Fruit fly (Drosophila melanogaster) whole organism, embryonic: ENCODE results near the gene CG14135.

Experiments
- CG10654 ChIP-seq: fragments of 200-800 bp; sonication (Bioruptor generic); optimal IDR thresholded peaks from 2 replicates; lab custom pipeline; 2016; ENCODE audit warnings: missing biosample characterization, missing genetic modification characterization
- CG11695 ChIP-seq: fragments of 200-800 bp; sonication (Bioruptor generic); IDR thresholded peaks from 3 replicates; pipeline ENCODE4 v1.3.6; 2022; ENCODE audit warnings: missing biosample characterization, missing genetic modification characterization
- CG13287 ChIP-seq: fragments of 200-800 bp; sonication (Bioruptor generic); IDR thresholded peaks from 2 replicates; pipeline ENCODE4 v1.3.6; 2022; ENCODE audit warnings: missing biosample characterization, missing genetic modification characterization; ENCODE audit not compliant: partially characterized antibody
- CG13424 ChIP-seq: fragments of 200-800 bp; sonication (Bioruptor generic); optimal IDR thresholded peaks from 2 replicates; lab custom pipeline; 2019; ENCODE audit warnings: missing biosample characterization, mild to moderate bottlenecking, missing genetic modification characterization, moderate library complexity
- CG13624 ChIP-seq: fragments of 200-800 bp; sonication (Bioruptor generic); optimal IDR thresholded peaks from 2 replicates; lab custom pipeline; 2016; ENCODE audit warnings: missing biosample characterization, missing genetic modification characterization
- CG14965 ChIP-seq: fragments of 200-800 bp; sonication (Bioruptor generic); optimal IDR thresholded peaks from 2 replicates; lab custom pipeline; 2016; ENCODE audit warnings: missing biosample characterization, missing genetic modification characterization, borderline replicate concordance
- CG15514 ChIP-seq: fragments of 200-800 bp; sonication (Bioruptor generic); optimal IDR thresholded peaks from 3 replicates; lab custom pipeline; 2017; ENCODE audit warnings: missing biosample characterization, missing genetic modification characterization, mild to moderate bottlenecking, moderate library complexity, missing genetic modification reagents
- CG16815 ChIP-seq: fragments of 200-800 bp; sonication (Bioruptor generic); optimal IDR thresholded peaks from 3 replicates; lab custom pipeline; 2017; ENCODE audit warnings: missing biosample characterization, mild to moderate bottlenecking, missing genetic modification characterization
- CG17328 ChIP-seq: fragments of 200-800 bp; sonication (Bioruptor generic); IDR thresholded peaks from 2 replicates; pipeline ENCODE4 v1.3.6; 2022; ENCODE audit warnings: missing biosample characterization, missing genetic modification characterization
- CG30020 ChIP-seq: fragments of 200-800 bp; optimal IDR thresholded peaks from 2 replicates; lab custom pipeline; 2019; ENCODE audit warnings: missing biosample characterization, mild to moderate bottlenecking, missing genetic modification characterization, moderate library complexity
- CG30431 ChIP-seq: fragments of 200-800 bp; sonication (Bioruptor generic); optimal IDR thresholded peaks from 2 replicates; lab custom pipeline; 2017; ENCODE audit warnings: missing biosample characterization, missing genetic modification characterization
- CG32532 ChIP-seq: fragments of 200-800 bp; sonication (Bioruptor generic); IDR thresholded peaks from 2 replicates; pipeline ENCODE4 v1.3.6; 2022; ENCODE audit warnings: missing biosample characterization, missing genetic modification characterization
- CG3847 ChIP-seq: fragments of 200-800 bp; sonication (Bioruptor generic); IDR thresholded peaks from 2 replicates; pipeline ENCODE4 v1.3.6; 2022; ENCODE audit warnings: missing biosample characterization, missing genetic modification characterization
- CG4730 ChIP-seq: fragments of 200-800 bp; sonication (Bioruptor generic); IDR thresholded peaks from 2 replicates; pipeline ENCODE4 v1.3.6; 2022; ENCODE audit warnings: missing biosample characterization, missing genetic modification characterization
- CG5953 ChIP-seq: fragments of 200-800 bp; sonication (Bioruptor generic); IDR thresholded peaks from 2 replicates; pipeline ENCODE4 v1.3.6; 2022; ENCODE audit warnings: missing biosample characterization, missing genetic modification characterization
- CG6272 ChIP-seq: fragments of 200-800 bp; sonication (Bioruptor generic); IDR thresholded peaks from 2 replicates; pipeline ENCODE4 v1.3.6; 2022; ENCODE audit warnings: missing biosample characterization, missing genetic modification characterization
- CG6813 ChIP-seq: fragments of 200-800 bp; sonication (Bioruptor generic); optimal IDR thresholded peaks from 2 replicates; lab custom pipeline; 2017; ENCODE audit warnings: missing biosample characterization, missing genetic modification characterization, mild to moderate bottlenecking, moderate library complexity, missing genetic modification reagents
- CG7357 ChIP-seq: fragments of 200-800 bp; sonication (Bioruptor generic); IDR thresholded peaks from 3 replicates; pipeline ENCODE4 v1.3.6; 2022; ENCODE audit warnings: missing biosample characterization, missing genetic modification characterization
- CG7556 ChIP-seq: fragments of 200-800 bp; sonication (Bioruptor generic); optimal IDR thresholded peaks from 2 replicates; lab custom pipeline; 2017; ENCODE audit warnings: missing biosample characterization, mild to moderate bottlenecking, missing genetic modification characterization
- Dbx ChIP-seq: fragments of 200-800 bp; sonication (Bioruptor generic); IDR thresholded peaks from 3 replicates; pipeline ENCODE4 v1.3.6; 2022; ENCODE audit warnings: missing biosample characterization, missing genetic modification characterization
- Dek ChIP-seq: fragments of 200-800 bp; sonication (Bioruptor generic); optimal IDR thresholded peaks from 3 replicates; lab custom pipeline; 2019; ENCODE audit warnings: missing biosample characterization, mild to moderate bottlenecking, missing genetic modification characterization, moderate library complexity
- Dip2 ChIP-seq: fragments of 200-800 bp; sonication (Bioruptor generic); IDR thresholded peaks from 2 replicates; pipeline ENCODE4 v1.3.6; 2022; ENCODE audit warnings: missing biosample characterization, missing genetic modification characterization
- Elba2 ChIP-seq: fragments of 200-800 bp; sonication (Bioruptor generic); optimal IDR thresholded peaks from 3 replicates; lab custom pipeline; 2016; ENCODE audit warnings: missing biosample characterization, missing genetic modification characterization
- Fer3 ChIP-seq: fragments of 200-800 bp; sonication (Bioruptor generic); optimal IDR thresholded peaks from 2 replicates; lab custom pipeline; 2018; ENCODE audit warnings: missing biosample characterization, mild to moderate bottlenecking, missing genetic modification characterization, moderate library complexity
- Gsc ChIP-seq: fragments of 200-800 bp; sonication (Bioruptor generic); IDR thresholded peaks from 2 replicates; pipeline ENCODE4 v1.3.6; 2022; ENCODE audit warnings: missing biosample characterization, missing genetic modification characterization
- H15 ChIP-seq: fragments of 200-800 bp; sonication (Bioruptor generic); IDR thresholded peaks from 3 replicates; pipeline ENCODE4 v1.3.6; 2022; ENCODE audit warnings: missing biosample characterization, missing genetic modification characterization
- HHEX ChIP-seq: fragments of 200-800 bp; sonication (Bioruptor generic); optimal IDR thresholded peaks from 3 replicates; lab custom pipeline; 2017; ENCODE audit warnings: missing biosample characterization, mild to moderate bottlenecking, missing genetic modification characterization, missing genetic modification reagents
- Hr39 ChIP-seq: fragments of >200 bp; optimal IDR thresholded peaks from 2 replicates; lab custom pipeline; 2017
- MESR4 ChIP-seq: fragments of 200-800 bp; sonication (Bioruptor generic); optimal IDR thresholded peaks from 2 replicates; lab custom pipeline; 2018; ENCODE audit warnings: missing biosample characterization, mild to moderate bottlenecking, missing genetic modification characterization, moderate library complexity
- Max ChIP-seq: fragments of 200-800 bp; sonication (Bioruptor generic); optimal IDR thresholded peaks from 2 replicates; lab custom pipeline; 2016; ENCODE audit warnings: missing biosample characterization, mild to moderate bottlenecking, missing genetic modification characterization
- NC2β ChIP-seq: fragments of 200-800 bp; sonication (Bioruptor generic); optimal IDR thresholded peaks from 2 replicates; lab custom pipeline; 2016; ENCODE audit warnings: missing biosample characterization, missing genetic modification characterization
- Oli ChIP-seq: fragments of 200-800 bp; sonication (Bioruptor generic); optimal IDR thresholded peaks from 2 replicates; lab custom pipeline; 2018; ENCODE audit warnings: missing biosample characterization, mild to moderate bottlenecking, missing genetic modification characterization, moderate library complexity
- Pdp1 ChIP-seq, 2 experiments: fragments of 200-800 bp; sonication (Bioruptor generic); optimal IDR thresholded peaks; 3 replicates each; lab custom pipeline; 2016; ENCODE audit warnings: missing biosample characterization in 2 of 2, missing genetic modification characterization in 2 of 2, mild to moderate bottlenecking in 1 of 2, moderate library complexity in 1 of 2
- Six4 ChIP-seq: fragments of 200-800 bp; sonication (Bioruptor generic); optimal IDR thresholded peaks from 2 replicates; lab custom pipeline; 2016; ENCODE audit warnings: missing biosample characterization, missing genetic modification characterization
- Ssrp ChIP-seq: fragments of 200-800 bp; sonication (Bioruptor generic); optimal IDR thresholded peaks from 2 replicates; lab custom pipeline; 2018; ENCODE audit warnings: missing biosample characterization, mild to moderate bottlenecking, missing genetic modification characterization, moderate library complexity
- ac ChIP-seq: fragments of 200-800 bp; sonication (Bioruptor generic); optimal IDR thresholded peaks from 3 replicates; lab custom pipeline; 2017; ENCODE audit warnings: missing biosample characterization, mild to moderate bottlenecking, missing genetic modification characterization
- ara ChIP-seq: fragments of 200-800 bp; sonication (Bioruptor generic); IDR thresholded peaks from 2 replicates; pipeline ENCODE4 v1.3.6; 2022; ENCODE audit warnings: missing biosample characterization, missing genetic modification characterization
- dm ChIP-seq: fragments of 200-800 bp; sonication (Bioruptor generic); optimal IDR thresholded peaks from 3 replicates; lab custom pipeline; 2016; ENCODE audit warnings: missing biosample characterization, missing genetic modification characterization
- en ChIP-seq: fragments of 200-800 bp; sonication (Bioruptor generic); optimal IDR thresholded peaks from 2 replicates; lab custom pipeline; 2016; ENCODE audit warnings: missing biosample characterization, missing genetic modification characterization
- eyg ChIP-seq: fragments of 200-800 bp; sonication (Bioruptor generic); optimal IDR thresholded peaks from 3 replicates; lab custom pipeline; 2016; ENCODE audit warnings: missing biosample characterization, missing genetic modification characterization
- fd3F ChIP-seq: fragments of 200-800 bp; sonication (Bioruptor generic); optimal IDR thresholded peaks from 2 replicates; lab custom pipeline; 2018; ENCODE audit warnings: missing biosample characterization, mild to moderate bottlenecking, missing genetic modification characterization, moderate library complexity
- fu2 ChIP-seq: fragments of 200-800 bp; sonication (Bioruptor generic); optimal IDR thresholded peaks from 2 replicates; lab custom pipeline; 2016; ENCODE audit warnings: missing biosample characterization, missing genetic modification characterization
- gt ChIP-seq: fragments of 200-800 bp; sonication (Bioruptor generic); IDR thresholded peaks from 2 replicates; pipeline ENCODE4 v1.3.6; 2022; ENCODE audit warnings: missing biosample characterization, missing genetic modification characterization
- her ChIP-seq: fragments of 200-800 bp; sonication (Bioruptor generic); optimal IDR thresholded peaks from 2 replicates; lab custom pipeline; 2016; ENCODE audit warnings: missing biosample characterization, missing genetic modification characterization
- lilli ChIP-seq: fragments of 200-800 bp; sonication (Bioruptor generic); optimal IDR thresholded peaks from 3 replicates; lab custom pipeline; 2016; ENCODE audit warnings: missing biosample characterization, missing genetic modification characterization
- nau ChIP-seq: fragments of 200-800 bp; sonication (Bioruptor generic); optimal IDR thresholded peaks from 3 replicates; lab custom pipeline; 2017; ENCODE audit warnings: missing biosample characterization, mild to moderate bottlenecking, missing genetic modification characterization, missing genetic modification reagents
- oc ChIP-seq: fragments of 200-800 bp; sonication (Bioruptor generic); optimal IDR thresholded peaks from 2 replicates; lab custom pipeline; 2018; ENCODE audit warnings: missing biosample characterization, mild to moderate bottlenecking, missing genetic modification characterization, moderate library complexity
- prd ChIP-seq, 3 experiments: fragments of >200 bp in 2 of 3; fragments of 200-800 bp in 1 of 3; sonication (Bioruptor generic) in 1 of 3; optimal IDR thresholded peaks in 2 of 3; IDR thresholded peaks in 1 of 3; 2 replicates in 2 of 3; 3 replicates in 1 of 3; pipeline versions ENCODE4 v1.3.6 to Lab custom; 2017 to 2022; ENCODE audit warnings: missing biosample characterization in 1 of 3, missing genetic modification characterization in 1 of 3
- wdn ChIP-seq: fragments of 200-800 bp; sonication (Bioruptor generic); IDR thresholded peaks from 2 replicates; pipeline ENCODE4 v1.3.6; 2022; ENCODE audit warnings: missing biosample characterization, missing genetic modification characterization
- wor ChIP-seq: fragments of 200-800 bp; sonication (Bioruptor generic); IDR thresholded peaks from 2 replicates; pipeline ENCODE4 v1.3.6; 2022; ENCODE audit warnings: missing biosample characterization, missing genetic modification characterization
- zf30C ChIP-seq: fragments of 200-800 bp; sonication (Bioruptor generic); optimal IDR thresholded peaks from 3 replicates; lab custom pipeline; 2018; ENCODE audit warnings: missing biosample characterization, mild to moderate bottlenecking, missing genetic modification characterization

Gene CG14135

DNA sequence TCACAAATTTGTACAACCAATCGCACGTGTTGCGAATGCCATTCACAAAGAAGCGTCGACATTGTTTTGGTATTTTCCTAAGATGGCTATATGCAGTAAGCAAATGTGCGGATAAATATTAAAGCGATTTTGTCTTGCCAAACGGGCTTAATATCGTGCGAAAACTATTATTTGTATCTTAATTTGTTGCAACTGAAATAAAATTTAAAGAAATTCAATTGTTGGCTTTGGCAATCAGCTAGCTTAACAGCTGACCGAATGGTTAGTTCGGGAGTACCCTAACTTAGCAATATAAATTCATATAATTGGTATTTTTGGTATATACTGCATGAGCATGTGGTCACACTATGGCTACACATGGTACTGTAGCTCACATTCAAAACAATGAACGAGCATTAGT lies 43.0 kb upstream of the CG14135 start, which contains the start of the genes RIOK1 and Polr3H (continued):
- TF ChIP-seq HHEX (GFP tag; lab: Kevin White, UChicago) (no peak), ac (GFP tag; lab: Kevin White, UChicago) (no peak), her (GFP tag; lab: Kevin White, UChicago) (peak; percentile 63), Fer3 (tag; lab: Kevin White, UChicago) (peak; percentile 67), CG10654 (GFP tag; lab: Kevin White, UChicago) (peak; percentile 65), CG6813 (no peak), CG11695 (GFP tag; lab: Robert Waterston, UW) (peak; percentile 59; the same call in 1 of the 3 replicates), ara (GFP tag; lab: Robert Waterston, UW) (peak; percentile 21; the same call in 1 of the 2 replicates), wdn (GFP tag; lab: Robert Waterston, UW) (0 out of 2 replicates have a peak, but pooled peaks have one; percentile 5), CG30020 (tag; lab: Kevin White, UChicago) (no peak), CG30431 (GFP tag; lab: Kevin White, UChicago) (peak; percentile 33), Gsc (GFP tag; lab: Robert Waterston, UW) (no peak), en (peak; percentile 8), CG13624 (GFP tag; lab: Kevin White, UChicago) (peak; percentile 80), Six4 (GFP tag; lab: Kevin White, UChicago) (peak; percentile 36), CG5953 (GFP tag; lab: Robert Waterston, UW) (no peak), Pdp1 (GFP tag; optimal IDR thresholded peaks at IDR 0.05; lab: Kevin White, UChicago) (peak in 1 of 2 experiments; percentile 10), MESR4 (GFP tag; lab: Kevin White, UChicago) (peak; percentile 15), H15 (peak; percentile 33; the same call in 1 of the 3 replicates), CG3847 (no peak; the same call in 1 of the 2 replicates), oc (no peak), CG14965 (GFP tag; lab: Kevin White, UChicago) (peak; percentile 3), CG4730 (GFP tag; lab: Robert Waterston, UW) (peak; percentile 23; the same call in 1 of the 2 replicates), fd3F (GFP tag; lab: Kevin White, UChicago) (peak; percentile 39), Oli (tag; lab: Kevin White, UChicago) (no peak), Dbx (GFP tag; lab: Robert Waterston, UW) (peak; percentile 51; the same call in 1 of the 3 replicates), CG17328 (GFP tag; lab: Robert Waterston, UW) (peak; percentile 68), Ssrp (tag; lab: Kevin White, UChicago) (peak; percentile 43), CG7357 (GFP tag; lab: Robert Waterston, UW) (no peak), Dip2 (GFP tag; lab: Robert Waterston, UW) (no peak), eyg (GFP tag; lab: Kevin White, UChicago) (peak; percentile 18), CG7556 (GFP tag; lab: Kevin White, UChicago) (no peak), Hr39 (lab: Kevin White, UChicago) (no peak), CG13287 (GFP tag; lab: Robert Waterston, UW) (peak; percentile 55; the same call in 1 of the 2 replicates), wor (no peak), CG6272 (GFP tag; lab: Robert Waterston, UW) (peak; percentile 19; the same call in 1 of the 2 replicates), CG15514 (GFP tag; lab: Kevin White, UChicago) (peak; percentile 71), lilli (GFP tag; lab: Kevin White, UChicago) (peak; percentile 85), Dek (tag; lab: Kevin White, UChicago) (no peak), dm (GFP tag; lab: Kevin White, UChicago) (peak; percentile 98), zf30C (GFP tag; lab: Kevin White, UChicago) (no peak), Elba2 (peak; percentile 30), fu2 (GFP tag; lab: Kevin White, UChicago) (peak; percentile 66), CG16815 (GFP tag; lab: Kevin White, UChicago) (no peak), nau (GFP tag; lab: Kevin White, UChicago) (no peak), CG32532 (GFP tag; lab: Robert Waterston, UW) (peak; percentile 78), Max (GFP tag; lab: Kevin White, UChicago) (peak; percentile 99), NC2β (GFP tag; lab: Kevin White, UChicago) (peak; percentile 67), gt (no peak), CG13424 (peak; percentile 69), prd (optimal IDR thresholded peaks at IDR 0.05; lab: Kevin White, UChicago) (no peak), prd (GFP tag; IDR thresholded peaks at IDR 0.05; lab: Robert Waterston, UW) (peak; percentile 67)
